Worm (Caenorhabditis elegans): Measurements from ENCODE around the gene T25B9.11.

The T25B9.11 gene

DNA sequence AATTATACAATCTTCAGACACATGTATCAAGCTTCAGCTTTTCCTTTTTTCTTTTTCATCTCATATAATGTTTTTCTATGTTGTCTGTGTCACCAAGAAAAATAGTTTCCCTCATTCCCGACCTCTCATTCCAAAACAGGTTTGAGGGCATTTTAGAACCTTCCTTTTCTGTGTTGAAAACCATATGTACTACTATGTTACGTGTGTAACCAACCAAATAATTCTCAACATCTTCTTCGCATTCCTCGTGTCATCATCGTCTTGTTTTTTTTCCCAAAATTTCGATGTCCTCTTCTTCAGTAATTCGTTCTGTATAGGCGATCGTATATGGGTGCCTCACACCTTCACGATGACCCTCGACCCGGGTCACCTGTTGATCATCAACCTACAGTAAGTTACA lies 26.0 kb downstream of the T25B9.11 start, which contains the start of gene pept-2:
TSS of gene pept-2 (plus strand) at position 301 of the 400 bp plus-strand sequence.
- TF ChIP-seq jun-1 (tag; optimal IDR thresholded peaks at IDR 0.05) = no peak
- no peak for TF ChIP-seq lsy-2 (tag; optimal IDR thresholded peaks at IDR 0.05)
- no peak for TF ChIP-seq F37D6.2 (tag; optimal IDR thresholded peaks at IDR 0.05)
- TF ChIP-seq hmg-1.1 (GFP tag; IDR thresholded peaks at IDR 0.05) = no peak
- no peak for TF ChIP-seq nhr-42 (GFP tag; IDR thresholded peaks at IDR 0.05)
- no peak for TF ChIP-seq daf-12 (tag; optimal IDR thresholded peaks at IDR 0.05)
- TF ChIP-seq nhr-48 (tag; optimal IDR thresholded peaks at IDR 0.05) = no peak
- no peak for TF ChIP-seq nhr-11 (tag; optimal IDR thresholded peaks at IDR 0.05)
- TF ChIP-seq snpc-1.2 (GFP tag; IDR thresholded peaks at IDR 0.05) = no peak
- TF ChIP-seq vab-7 (GFP tag; IDR thresholded peaks at IDR 0.05) = no peak
- no peak for TF ChIP-seq sdz-12 (GFP tag; optimal IDR thresholded peaks at IDR 0.05)
- TF ChIP-seq zfp-3 (GFP tag; conservative IDR thresholded peaks at IDR 0.05) = no peak
- no peak for TF ChIP-seq zfp-2 (tag; optimal IDR thresholded peaks at IDR 0.05)
- no peak for TF ChIP-seq lin-29 (GFP tag; IDR thresholded peaks at IDR 0.05)
- TF ChIP-seq pha-4 (GFP tag; IDR thresholded peaks at IDR 0.05) = no peak
- no peak for TF ChIP-seq pha-4 (tag; optimal IDR thresholded peaks at IDR 0.05)
- TF ChIP-seq mxl-3 (GFP tag; optimal IDR thresholded peaks at IDR 0.05) = no peak
- TF ChIP-seq lim-7 (GFP tag; IDR thresholded peaks at IDR 0.05) = no peak
- no peak for TF ChIP-seq saeg-2 (GFP tag; IDR thresholded peaks at IDR 0.05)
- TF ChIP-seq daf-16 (GFP tag; optimal IDR thresholded peaks at IDR 0.05) = no peak
- TF ChIP-seq daf-16 (tag; optimal IDR thresholded peaks at IDR 0.05) = no peak

DNA sequence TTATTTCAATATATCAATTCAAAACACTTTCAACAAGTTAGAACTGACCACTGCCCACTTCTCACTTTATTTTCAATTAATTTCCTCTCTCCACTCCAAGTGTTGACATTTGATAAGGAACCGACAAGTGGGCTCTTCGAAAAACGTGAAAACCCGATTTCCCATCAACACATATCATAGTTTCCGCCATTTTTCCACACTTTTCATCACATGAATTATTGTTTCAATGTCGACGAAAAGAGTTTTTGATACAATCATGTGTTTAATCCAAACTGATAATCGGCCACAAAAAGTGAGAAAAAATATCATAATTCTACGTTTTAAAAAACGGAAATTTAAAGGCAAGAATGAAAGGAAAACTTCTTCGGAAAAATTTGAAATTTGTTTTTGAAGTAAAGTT lies 31.4 kb downstream of the T25B9.11 start:
- TF ChIP-seq php-3 (GFP tag; IDR thresholded peaks at IDR 0.05) (peak; percentile 51; the same call in 1 of the 2 replicates), nhr-28 (tag; optimal IDR thresholded peaks at IDR 0.05) (peak; percentile 37), daf-16 (GFP tag; optimal IDR thresholded peaks at IDR 0.05) (no peak), daf-16 (tag; optimal IDR thresholded peaks at IDR 0.05) (peak; percentile 96), lin-38 (GFP tag; IDR thresholded peaks at IDR 0.05) (no peak), hlh-11 (tag; optimal IDR thresholded peaks at IDR 0.05) (peak; percentile 76), cey-2 (tag; optimal IDR thresholded peaks at IDR 0.05; ENCODE audit: borderline replicate concordance, insufficient read depth) (no peak), dve-1 (tag; optimal IDR thresholded peaks at IDR 0.05; ENCODE audit: insufficient read depth) (peak; percentile 82), hlh-30 (tag; optimal IDR thresholded peaks at IDR 0.05; ENCODE audit: insufficient read depth) (peak; percentile 58), mdt-29 (GFP tag; IDR thresholded peaks at IDR 0.05) (no peak), dmd-6 (GFP tag; IDR thresholded peaks at IDR 0.05) (peak; percentile 46; the same call in 1 of the 2 replicates), pqm-1 (tag; optimal IDR thresholded peaks at IDR 0.05) (peak; percentile 32), Y75B8A.6 (GFP tag; IDR thresholded peaks at IDR 0.05) (no peak)

DNA sequence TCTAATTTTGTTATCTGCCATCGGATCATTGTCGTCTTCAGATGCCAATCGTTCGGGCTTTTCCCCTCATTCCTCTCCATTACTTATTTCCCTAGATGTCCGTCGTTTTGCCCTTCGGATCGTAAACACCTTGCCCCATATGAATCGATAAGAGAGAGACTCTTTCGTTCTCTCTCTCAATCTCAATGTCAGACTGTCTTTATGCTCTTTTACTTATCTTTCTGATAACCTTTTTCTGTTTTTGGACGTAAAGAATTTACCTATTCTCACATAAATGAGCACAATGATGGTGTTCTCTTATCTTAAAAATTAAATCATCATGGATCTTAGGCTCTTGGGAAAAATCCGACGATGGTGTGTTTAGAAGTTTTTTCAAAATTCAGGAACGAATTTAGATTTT lies 32.4 kb downstream of the T25B9.11 start:
- no peak for TF ChIP-seq ceh-20 (GFP tag; IDR thresholded peaks at IDR 0.05)
- no peak for TF ChIP-seq mdl-1 (tag; optimal IDR thresholded peaks at IDR 0.05)
- TF ChIP-seq ZK337.2 (GFP tag; IDR thresholded peaks at IDR 0.05) = no peak
- no peak for TF ChIP-seq nhr-76 (tag; optimal IDR thresholded peaks at IDR 0.05)
- TF ChIP-seq Y5F2A.4 (GFP tag; optimal IDR thresholded peaks at IDR 0.05) = no peak
- TF ChIP-seq aha-1 (tag) = peak; percentile 89
- no peak for TF ChIP-seq spr-3 (GFP tag; optimal IDR thresholded peaks at IDR 0.05)
- TF ChIP-seq nhr-111 (GFP tag; optimal IDR thresholded peaks at IDR 0.05) = no peak
- no peak for TF ChIP-seq hmg-1.1 (GFP tag; IDR thresholded peaks at IDR 0.05)
- no peak for TF ChIP-seq ama-1 (optimal IDR thresholded peaks at IDR 0.05)
- TF ChIP-seq dve-1 (tag; optimal IDR thresholded peaks at IDR 0.05; ENCODE audit: insufficient read depth) = peak; percentile 83
- peak; percentile 43 for TF ChIP-seq dmd-6 (GFP tag; IDR thresholded peaks at IDR 0.05)
- TF ChIP-seq hlh-11 (tag; optimal IDR thresholded peaks at IDR 0.05) = peak; percentile 45
- no peak for TF ChIP-seq lim-7 (GFP tag; IDR thresholded peaks at IDR 0.05)
- no peak for TF ChIP-seq attf-4 (tag; optimal IDR thresholded peaks at IDR 0.05)
- peak; percentile 21 for TF ChIP-seq pqm-1 (tag; optimal IDR thresholded peaks at IDR 0.05)
- TF ChIP-seq tra-1 (GFP tag; IDR thresholded peaks at IDR 0.05) = no peak
- TF ChIP-seq F10B5.3 (tag; optimal IDR thresholded peaks at IDR 0.05) = no peak
- no peak for TF ChIP-seq fos-1 (tag; optimal IDR thresholded peaks at IDR 0.05)
- peak; percentile 48 for TF ChIP-seq nhr-28 (tag; optimal IDR thresholded peaks at IDR 0.05)
- TF ChIP-seq hif-1 (tag; optimal IDR thresholded peaks at IDR 0.05) = no peak
- TF ChIP-seq F37D6.2 (tag; optimal IDR thresholded peaks at IDR 0.05) = no peak
- TF ChIP-seq egl-27 (tag; optimal IDR thresholded peaks at IDR 0.05) = no peak
- peak; percentile 10 for TF ChIP-seq nhr-48 (tag; optimal IDR thresholded peaks at IDR 0.05)
- no peak for TF ChIP-seq nhr-25 (tag; optimal IDR thresholded peaks at IDR 0.05; ENCODE audit: borderline replicate concordance, insufficient read depth)

All from whole organism, L4 larva.